Worm (Caenorhabditis elegans) whole organism, midembryonic: Measurements from ENCODE around the gene nhr-94.

Experiments
- T22C8.4 ChIP-seq: fragments of 200-800 bp; sonication (Bioruptor generic); IDR thresholded peaks from 2 replicates; pipeline ENCODE4 v1.3.6; 2022; ENCODE audit warnings: missing genetic modification characterization, missing compliant biosample characterization
- cog-1 ChIP-seq: sonication (generic microtip); optimal IDR thresholded peaks from 2 replicates; lab custom pipeline; 2016; ENCODE audit warnings: missing genetic modification characterization, missing compliant biosample characterization
- flt-1 ChIP-seq: fragments of 200-800 bp; sonication (Bioruptor generic); IDR thresholded peaks from 2 replicates; pipeline ENCODE4 v1.3.6; 2022; ENCODE audit warnings: missing genetic modification characterization, missing compliant biosample characterization
- tab-1 ChIP-seq: fragments of 200-800 bp; sonication (Bioruptor generic); IDR thresholded peaks from 2 replicates; pipeline ENCODE4 v1.3.6; 2022; ENCODE audit warnings: missing genetic modification characterization, missing compliant biosample characterization
- ztf-23 ChIP-seq: fragments of 200-800 bp; sonication (Bioruptor generic); IDR thresholded peaks from 2 replicates; pipeline ENCODE4 v1.3.6; 2022; ENCODE audit warnings: missing genetic modification reagents, missing genetic modification characterization, missing compliant biosample characterization
- ztf-29 ChIP-seq: fragments of 200-800 bp; sonication (Bioruptor generic); IDR thresholded peaks from 2 replicates; pipeline ENCODE4 v1.3.6; 2022; ENCODE audit warnings: missing genetic modification reagents, missing genetic modification characterization, missing compliant biosample characterization

ce11 chrV:7641718-7642117, 44.4 kb downstream of the nhr-94 start:
- TF ChIP-seq ztf-23 (GFP tag; lab: Robert Waterston, UW) (no peak), flt-1 (GFP tag; lab: Robert Waterston, UW) (no peak), tab-1 (GFP tag; lab: Robert Waterston, UW) (no peak), T22C8.4 (no peak), cog-1 (tag; lab: Kevin White, UChicago) (no peak), ztf-29 (GFP tag; lab: Robert Waterston, UW) (no peak)
